Worm (Caenorhabditis elegans) whole organism, early embryonic: ENCODE measurements around the gene C16C8.20.

Experiments used
- F13C5.2 ChIP-seq: sonication (generic microtip); optimal IDR thresholded peaks from 2 replicates; lab custom pipeline; 2017; ENCODE audit warnings: mild to moderate bottlenecking, missing genetic modification characterization, inconsistent platforms, missing compliant biosample characterization
- aly-1 ChIP-seq: sonication (generic microtip); optimal IDR thresholded peaks from 2 replicates; lab custom pipeline; 2016; ENCODE audit warnings: missing genetic modification characterization, missing compliant biosample characterization
- ama-1 ChIP-seq: fragments of 150-350 bp; optimal IDR thresholded peaks from 2 replicates; lab custom pipeline; 2014
- ceh-13 ChIP-seq: fragments of 200-800 bp; sonication (Bioruptor generic); optimal IDR thresholded peaks from 2 replicates; lab custom pipeline; 2018; ENCODE audit warnings: mild to moderate bottlenecking, missing genetic modification characterization, missing compliant biosample characterization
- ets-7 ChIP-seq: sonication (generic microtip); optimal IDR thresholded peaks from 2 replicates; lab custom pipeline; 2016; ENCODE audit warnings: missing genotype, missing genetic modification characterization, missing compliant biosample characterization
- flt-1 ChIP-seq: fragments of 200-800 bp; sonication (Bioruptor generic); IDR thresholded peaks from 2 replicates; pipeline ENCODE4 v1.3.6; 2022; ENCODE audit warnings: missing genetic modification characterization, missing compliant biosample characterization
- hnd-1 ChIP-seq: sonication (generic microtip); optimal IDR thresholded peaks from 2 replicates; lab custom pipeline; 2016; ENCODE audit warnings: missing genetic modification characterization, missing compliant biosample characterization
- pes-1 ChIP-seq: fragments of 200-800 bp; sonication (Bioruptor generic); IDR thresholded peaks from 2 replicates; pipeline ENCODE4 v1.3.6; 2022; ENCODE audit warnings: missing genetic modification reagents, missing genetic modification characterization, missing compliant biosample characterization
- scrt-1 ChIP-seq: fragments of 200-800 bp; sonication (Bioruptor generic); IDR thresholded peaks from 2 replicates; pipeline ENCODE4 v1.3.6; 2022; ENCODE audit warnings: missing genetic modification characterization, missing compliant biosample characterization
- tbx-11 ChIP-seq: fragments of 200-800 bp; sonication (Bioruptor generic); IDR thresholded peaks from 2 replicates; pipeline ENCODE4 v1.3.6; 2022; ENCODE audit warnings: missing genetic modification characterization, missing compliant biosample characterization
- tra-4 ChIP-seq: sonication (generic microtip); optimal IDR thresholded peaks from 2 replicates; lab custom pipeline; 2017; ENCODE audit warnings: missing genetic modification characterization, missing compliant biosample characterization

- TF ChIP-seq ets-7: no peak
- no peak for TF ChIP-seq ama-1
- TF ChIP-seq flt-1 (GFP tag; lab: Robert Waterston, UW): no peak
- TF ChIP-seq aly-1 (tag; lab: Kevin White, UChicago): no peak
- TF ChIP-seq scrt-1: no peak
- TF ChIP-seq pes-1 (GFP tag; lab: Robert Waterston, UW): no peak
- TF ChIP-seq F13C5.2 (tag; lab: Kevin White, UChicago): no peak
- no peak for TF ChIP-seq hnd-1
- no peak for TF ChIP-seq tbx-11 (GFP tag; lab: Robert Waterston, UW)
- no peak for TF ChIP-seq tra-4
- TF ChIP-seq ceh-13 (GFP tag; lab: Kevin White, UChicago): no peak
These were observed 2.1 kb downstream of the C16C8.20 start, which contains the start of gene C16C8.25 for ce11 chrII:3448776-3449280.
